Fruit fly (Drosophila melanogaster): ENCODE results near the gene Ccp84Ae.

The Ccp84Ae gene

dm6 chr3R:6665117-6665654 lies 26.4 kb downstream of the Ccp84Ae start (continued):
- TF ChIP-seq CG12104 (GFP tag; optimal IDR thresholded peaks at IDR 0.05) (no peak), CG6854 (GFP tag; optimal IDR thresholded peaks at IDR 0.05) (no peak), CkIIα-i1 (GFP tag; IDR thresholded peaks at IDR 0.05) (no peak), CG17385 (GFP tag; optimal IDR thresholded peaks at IDR 0.05) (no peak), Xbp1 (GFP tag; optimal IDR thresholded peaks at IDR 0.05) (no peak), phol (tag; optimal IDR thresholded peaks at IDR 0.05) (no peak), tup (GFP tag; optimal IDR thresholded peaks at IDR 0.05) (no peak), Dp (GFP tag; optimal IDR thresholded peaks at IDR 0.05) (no peak), CG14014 (GFP tag; IDR thresholded peaks at IDR 0.05) (no peak), CG8290 (GFP tag; optimal IDR thresholded peaks at IDR 0.05) (no peak), CG8290 (tag; optimal IDR thresholded peaks at IDR 0.05) (peak in 1 of 2 experiments; percentile 56), Fer1 (GFP tag; optimal IDR thresholded peaks at IDR 0.05) (no peak), CG2889 (GFP tag; IDR thresholded peaks at IDR 0.05) (no peak), CG34422 (GFP tag; IDR thresholded peaks at IDR 0.05) (no peak), CG10431 (GFP tag; optimal IDR thresholded peaks at IDR 0.05) (peak; percentile 26), Blimp-1 (GFP tag; optimal IDR thresholded peaks at IDR 0.05) (peak; percentile 37), Nf-YC (tag; optimal IDR thresholded peaks at IDR 0.05) (no peak), chn (GFP tag; optimal IDR thresholded peaks at IDR 0.05) (no peak), GATAe (GFP tag; conservative IDR thresholded peaks at IDR 0.05) (no peak), D (optimal IDR thresholded peaks at IDR 0.05) (no peak), D (GFP tag; optimal IDR thresholded peaks at IDR 0.05) (peak; percentile 21), CG3726 (GFP tag; IDR thresholded peaks at IDR 0.05) (no peak), vnd (GFP tag; IDR thresholded peaks at IDR 0.05; ENCODE audit: partially characterized antibody) (no peak), CG30020 (tag; optimal IDR thresholded peaks at IDR 0.05) (no peak), ci (GFP tag; IDR thresholded peaks at IDR 0.05) (peak; percentile 81), ro (GFP tag; IDR thresholded peaks at IDR 0.05) (no peak)

dm6 chr3R:6664371-6665116 lies 27.0 kb downstream of the Ccp84Ae start:
- peak; percentile 69 for TF ChIP-seq CG1603 (tag; optimal IDR thresholded peaks at IDR 0.05)
- TF ChIP-seq Ets97D (GFP tag; optimal IDR thresholded peaks at IDR 0.05): no peak
- TF ChIP-seq PHDP (tag; optimal IDR thresholded peaks at IDR 0.05): no peak
- no peak for TF ChIP-seq CG9797 (GFP tag; optimal IDR thresholded peaks at IDR 0.05)
- no peak for TF ChIP-seq kni (GFP tag; optimal IDR thresholded peaks at IDR 0.05)
- peak; percentile 7 for TF ChIP-seq Atf3 (GFP tag; optimal IDR thresholded peaks at IDR 0.05)
- no peak for TF ChIP-seq Atf6 (GFP tag; IDR thresholded peaks at IDR 0.05)
- TF ChIP-seq TFAM (GFP tag; optimal IDR thresholded peaks at IDR 0.05): no peak
- no peak for TF ChIP-seq CG17568 (GFP tag; optimal IDR thresholded peaks at IDR 0.05)
- TF ChIP-seq Med (GFP tag): peak; percentile 83
- no peak for TF ChIP-seq Oaz (GFP tag; IDR thresholded peaks at IDR 0.05)
- peak; percentile 25 for TF ChIP-seq phol (tag; optimal IDR thresholded peaks at IDR 0.05)
- TF ChIP-seq luna (GFP tag; optimal IDR thresholded peaks at IDR 0.05): no peak
- no peak for TF ChIP-seq Bdp1 (GFP tag; optimal IDR thresholded peaks at IDR 0.05)
- TF ChIP-seq Eip74EF (GFP tag; optimal IDR thresholded peaks at IDR 0.05): no peak
- TF ChIP-seq Ada2b (GFP tag; IDR thresholded peaks at IDR 0.05): no peak
- TF ChIP-seq CG1233 (GFP tag; optimal IDR thresholded peaks at IDR 0.05): peak; percentile 12
- TF ChIP-seq CG4854 (GFP tag; optimal IDR thresholded peaks at IDR 0.05): no peak
- no peak for TF ChIP-seq zen2 (GFP tag; IDR thresholded peaks at IDR 0.05; ENCODE audit: partially characterized antibody)
- TF ChIP-seq CG6683 (GFP tag; optimal IDR thresholded peaks at IDR 0.05): no peak
- TF ChIP-seq pita (GFP tag; optimal IDR thresholded peaks at IDR 0.05): no peak
- TF ChIP-seq insv (GFP tag; optimal IDR thresholded peaks at IDR 0.05): no peak
- TF ChIP-seq CG5180 (GFP tag; optimal IDR thresholded peaks at IDR 0.05): peak; percentile 87
- no peak for TF ChIP-seq CG9609 (GFP tag; optimal IDR thresholded peaks at IDR 0.05)
- TF ChIP-seq Hr39 (optimal IDR thresholded peaks at IDR 0.05): no peak
- no peak for TF ChIP-seq CG3281 (GFP tag; optimal IDR thresholded peaks at IDR 0.05)
